Worm (Caenorhabditis elegans): ENCODE measurements around the gene parg-1.

Gene parg-1

DNA sequence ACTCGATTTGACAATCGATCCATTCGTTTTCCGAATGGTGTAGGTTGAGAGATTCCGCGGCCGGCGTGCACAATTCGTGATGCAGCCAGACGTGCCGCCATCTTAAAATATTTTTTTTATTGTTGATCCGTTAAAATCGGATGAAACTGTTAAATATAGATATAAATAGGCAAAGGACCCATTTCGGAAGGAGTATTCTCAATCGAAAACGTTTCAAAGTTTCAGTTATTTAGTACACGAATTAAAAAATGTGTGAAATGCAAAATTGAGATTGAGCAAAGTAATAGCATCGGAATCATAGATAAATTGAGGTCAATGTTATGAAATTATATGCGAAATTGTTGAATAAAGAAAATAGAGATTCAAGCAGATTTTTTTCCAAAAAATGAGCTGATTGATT is 6.1 kb upstream of the parg-1 start, which contains the start of gene mrps-33:
Gene mrps-33, minus strand, starts transcription at position 101 of the 400 bp plus-strand sequence.
- TF ChIP-seq B0310.2 (tag; optimal IDR thresholded peaks at IDR 0.05): no peak
- TF ChIP-seq tra-4 (tag; optimal IDR thresholded peaks at IDR 0.05): no peak
- no peak for TF ChIP-seq ceh-13 (GFP tag; optimal IDR thresholded peaks at IDR 0.05)
- TF ChIP-seq ets-7 (tag; optimal IDR thresholded peaks at IDR 0.05): no peak
- TF ChIP-seq aly-1 (tag; optimal IDR thresholded peaks at IDR 0.05): no peak
- TF ChIP-seq hmg-4 (GFP tag; optimal IDR thresholded peaks at IDR 0.05): no peak
- no peak for TF ChIP-seq sea-1 (GFP tag; conservative IDR thresholded peaks at IDR 0.05)
- TF ChIP-seq pes-1 (GFP tag; IDR thresholded peaks at IDR 0.05): no peak
- no peak for TF ChIP-seq hnd-1 (tag; optimal IDR thresholded peaks at IDR 0.05)

ce11 chrIV:8740952-8741438 is 5.1 kb upstream of the parg-1 start, which contains the start of gene F21D5.6:
TSS of gene F21D5.6 (minus strand) at chrIV:8741388.
- no peak for TF ChIP-seq pes-1 (GFP tag; IDR thresholded peaks at IDR 0.05)
- TF ChIP-seq sea-1 (GFP tag; conservative IDR thresholded peaks at IDR 0.05): no peak
- TF ChIP-seq hmg-4 (GFP tag; optimal IDR thresholded peaks at IDR 0.05): no peak
- TF ChIP-seq ceh-13 (GFP tag; optimal IDR thresholded peaks at IDR 0.05): no peak
- no peak for TF ChIP-seq ets-7 (tag; optimal IDR thresholded peaks at IDR 0.05)
- no peak for TF ChIP-seq tbx-37 (GFP tag; conservative IDR thresholded peaks at IDR 0.05)
- TF ChIP-seq B0310.2 (tag; optimal IDR thresholded peaks at IDR 0.05): no peak
- TF ChIP-seq aly-1 (tag; optimal IDR thresholded peaks at IDR 0.05): no peak
- TF ChIP-seq ceh-36 (tag; optimal IDR thresholded peaks at IDR 0.05): no peak
- TF ChIP-seq ama-1 (optimal IDR thresholded peaks at IDR 0.05): no peak
- no peak for TF ChIP-seq tra-4 (tag; optimal IDR thresholded peaks at IDR 0.05)
- no peak for TF ChIP-seq scrt-1 (GFP tag; IDR thresholded peaks at IDR 0.05)
- no peak for TF ChIP-seq F13C5.2 (tag; optimal IDR thresholded peaks at IDR 0.05)
- TF ChIP-seq tbx-11 (GFP tag; IDR thresholded peaks at IDR 0.05): no peak

- TF ChIP-seq sea-1 (GFP tag; conservative IDR thresholded peaks at IDR 0.05) (no peak), F13C5.2 (tag; optimal IDR thresholded peaks at IDR 0.05) (peak; percentile 43)
These were observed 2.3 kb upstream of the parg-1 start, which contains the start of gene F21D5.7 for ce11 chrIV:8743654-8744332. TSS of gene F21D5.7 (minus strand) at chrIV:8743704.

DNA sequence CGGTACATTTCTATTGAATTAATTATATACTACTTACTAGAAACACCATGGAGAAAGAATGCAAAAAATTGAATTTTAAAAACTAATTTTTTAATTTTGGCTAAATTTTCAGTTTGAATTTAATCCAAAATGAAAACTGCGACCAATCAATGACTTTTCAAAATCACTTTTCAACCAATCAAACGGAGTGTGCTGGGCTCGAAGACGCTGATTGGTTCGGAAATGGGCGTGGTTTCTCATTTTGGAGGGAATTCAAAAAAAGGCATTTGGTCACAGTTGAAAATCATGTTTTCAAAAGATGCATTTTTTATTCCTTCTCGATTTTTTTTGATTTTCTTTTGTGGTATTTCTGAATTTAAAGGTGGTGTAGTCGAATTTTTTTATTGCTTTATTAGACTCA is 2.9 kb downstream of the parg-1 start:
- TF ChIP-seq hmbx-1 (tag; optimal IDR thresholded peaks at IDR 0.05) (no peak), ama-1 (optimal IDR thresholded peaks at IDR 0.05) (no peak), sea-1 (GFP tag; conservative IDR thresholded peaks at IDR 0.05) (no peak), hmg-4 (GFP tag; optimal IDR thresholded peaks at IDR 0.05) (no peak), tbx-37 (GFP tag; conservative IDR thresholded peaks at IDR 0.05) (no peak), pes-1 (GFP tag; IDR thresholded peaks at IDR 0.05) (no peak), scrt-1 (GFP tag; IDR thresholded peaks at IDR 0.05) (no peak), flt-1 (GFP tag; IDR thresholded peaks at IDR 0.05) (no peak), B0310.2 (tag; optimal IDR thresholded peaks at IDR 0.05) (no peak), F13C5.2 (tag; optimal IDR thresholded peaks at IDR 0.05) (no peak), aly-1 (tag; optimal IDR thresholded peaks at IDR 0.05) (no peak), tra-4 (tag; optimal IDR thresholded peaks at IDR 0.05) (no peak), ceh-13 (GFP tag; optimal IDR thresholded peaks at IDR 0.05) (no peak), ets-7 (tag; optimal IDR thresholded peaks at IDR 0.05) (no peak)

ce11 chrIV:8752492-8752891 is 6.4 kb downstream of the parg-1 start:
- TF ChIP-seq flt-1 (GFP tag; IDR thresholded peaks at IDR 0.05): no peak
- no peak for TF ChIP-seq tbx-11 (GFP tag; IDR thresholded peaks at IDR 0.05)
- TF ChIP-seq ceh-13 (GFP tag; optimal IDR thresholded peaks at IDR 0.05): no peak
- TF ChIP-seq ama-1 (optimal IDR thresholded peaks at IDR 0.05): no peak
- TF ChIP-seq aly-1 (tag; optimal IDR thresholded peaks at IDR 0.05): no peak
- no peak for TF ChIP-seq B0310.2 (tag; optimal IDR thresholded peaks at IDR 0.05)
- TF ChIP-seq sea-1 (GFP tag; conservative IDR thresholded peaks at IDR 0.05): no peak
- no peak for TF ChIP-seq ceh-36 (tag; optimal IDR thresholded peaks at IDR 0.05)
- no peak for TF ChIP-seq pes-1 (GFP tag; IDR thresholded peaks at IDR 0.05)
- TF ChIP-seq ets-7 (tag; optimal IDR thresholded peaks at IDR 0.05): no peak
- no peak for TF ChIP-seq tbx-37 (GFP tag; conservative IDR thresholded peaks at IDR 0.05)
- TF ChIP-seq tra-4 (tag; optimal IDR thresholded peaks at IDR 0.05): no peak
- TF ChIP-seq hmbx-1 (tag; optimal IDR thresholded peaks at IDR 0.05): no peak
- no peak for TF ChIP-seq scrt-1 (GFP tag; IDR thresholded peaks at IDR 0.05)

DNA sequence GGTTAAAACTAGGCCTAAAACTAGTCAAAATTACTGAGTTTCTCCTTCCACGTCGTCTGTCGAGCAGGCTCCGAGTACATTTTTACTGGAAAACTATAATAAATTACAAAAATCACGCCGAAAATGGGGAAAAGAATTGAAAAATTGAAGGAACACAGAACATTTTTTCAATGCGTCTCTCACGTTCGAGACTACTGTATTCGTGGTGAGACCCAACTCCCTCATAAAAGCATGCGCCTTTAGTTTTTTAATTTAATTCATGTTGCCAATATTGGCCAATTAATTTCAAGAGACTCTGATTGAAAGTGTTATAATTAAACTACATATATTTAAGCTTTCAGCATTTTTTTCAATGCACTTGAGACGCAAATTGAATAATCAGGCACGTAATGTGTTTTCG is 8.1 kb downstream of the parg-1 start:
- no peak for TF ChIP-seq hmg-4 (GFP tag; optimal IDR thresholded peaks at IDR 0.05)
- TF ChIP-seq aly-1 (tag; optimal IDR thresholded peaks at IDR 0.05): no peak
- TF ChIP-seq ets-7 (tag; optimal IDR thresholded peaks at IDR 0.05): no peak
- no peak for TF ChIP-seq B0310.2 (tag; optimal IDR thresholded peaks at IDR 0.05)
- no peak for TF ChIP-seq tra-4 (tag; optimal IDR thresholded peaks at IDR 0.05)
- TF ChIP-seq F13C5.2 (tag; optimal IDR thresholded peaks at IDR 0.05): no peak
- no peak for TF ChIP-seq flt-1 (GFP tag; IDR thresholded peaks at IDR 0.05)
- TF ChIP-seq ceh-36 (tag; optimal IDR thresholded peaks at IDR 0.05): no peak
- TF ChIP-seq hnd-1 (tag; optimal IDR thresholded peaks at IDR 0.05): no peak
- TF ChIP-seq ceh-13 (GFP tag; optimal IDR thresholded peaks at IDR 0.05): no peak
- no peak for TF ChIP-seq scrt-1 (GFP tag; IDR thresholded peaks at IDR 0.05)
- TF ChIP-seq ama-1 (optimal IDR thresholded peaks at IDR 0.05): no peak
- TF ChIP-seq sea-1 (GFP tag; conservative IDR thresholded peaks at IDR 0.05): no peak
- TF ChIP-seq tbx-11 (GFP tag; IDR thresholded peaks at IDR 0.05): no peak
- TF ChIP-seq hmbx-1 (tag; optimal IDR thresholded peaks at IDR 0.05): no peak
- no peak for TF ChIP-seq tbx-37 (GFP tag; conservative IDR thresholded peaks at IDR 0.05)
- TF ChIP-seq pes-1 (GFP tag; IDR thresholded peaks at IDR 0.05): no peak

ce11 chrIV:8754727-8755126 is 8.7 kb downstream of the parg-1 start, which contains the start of gene elli-1:
TSS of gene elli-1 (minus strand) at chrIV:8754827.
- no peak for TF ChIP-seq ceh-13 (GFP tag; optimal IDR thresholded peaks at IDR 0.05)
- no peak for TF ChIP-seq hmbx-1 (tag; optimal IDR thresholded peaks at IDR 0.05)
- no peak for TF ChIP-seq sea-1 (GFP tag; conservative IDR thresholded peaks at IDR 0.05)
- no peak for TF ChIP-seq tra-4 (tag; optimal IDR thresholded peaks at IDR 0.05)

Measured in whole organism, early embryonic.